Worm (Caenorhabditis elegans): Measurements from ENCODE around the gene ZK1086.2.

Gene ZK1086.2

ce11 chrX:13781445-13782073 lies 11.9 kb downstream of the ZK1086.2 start (continued):
- peak; percentile 39 for TF ChIP-seq xbp-1 (tag; optimal IDR thresholded peaks at IDR 0.05)
- TF ChIP-seq nhr-90 (tag; optimal IDR thresholded peaks at IDR 0.05; ENCODE audit: poor library complexity): peak; percentile 59
- peak; percentile 52 for TF ChIP-seq nhr-47 (tag; optimal IDR thresholded peaks at IDR 0.05)
- no peak for TF ChIP-seq mab-9 (GFP tag; IDR thresholded peaks at IDR 0.05)
- TF ChIP-seq skn-1 (tag; optimal IDR thresholded peaks at IDR 0.05): no peak
- no peak for TF ChIP-seq hlh-17 (GFP tag; optimal IDR thresholded peaks at IDR 0.05; ENCODE audit: borderline replicate concordance)
- TF ChIP-seq fos-1 (tag; optimal IDR thresholded peaks at IDR 0.05): no peak
- TF ChIP-seq nhr-84 (tag; optimal IDR thresholded peaks at IDR 0.05): no peak
- no peak for TF ChIP-seq lin-39 (tag; optimal IDR thresholded peaks at IDR 0.05)
- TF ChIP-seq swsn-7 (tag; optimal IDR thresholded peaks at IDR 0.05): peak; percentile 41
- no peak for TF ChIP-seq unc-98 (GFP tag; IDR thresholded peaks at IDR 0.05)
- peak; percentile 30 for TF ChIP-seq irx-1 (tag; optimal IDR thresholded peaks at IDR 0.05)
- peak in 1 of 2 experiments; percentile 13 for TF ChIP-seq lin-35 (GFP tag; optimal IDR thresholded peaks at IDR 0.05)
- TF ChIP-seq aly-2 (tag; optimal IDR thresholded peaks at IDR 0.05): no peak
- TF ChIP-seq elt-2 (tag; optimal IDR thresholded peaks at IDR 0.05): no peak

ce11 chrX:13775508-13775907 lies 17.9 kb downstream of the ZK1086.2 start:
- TF ChIP-seq nhr-85 (tag) (no peak), nhr-71 (tag; optimal IDR thresholded peaks at IDR 0.05) (peak; percentile 2), egl-27 (tag; optimal IDR thresholded peaks at IDR 0.05) (no peak), ceh-8 (GFP tag; optimal IDR thresholded peaks at IDR 0.05) (peak; percentile 73), lin-35 (GFP tag; optimal IDR thresholded peaks at IDR 0.05) (no peak), ceh-63 (GFP tag; optimal IDR thresholded peaks at IDR 0.05) (no peak), blmp-1 (tag; optimal IDR thresholded peaks at IDR 0.05) (peak; percentile 37)

DNA sequence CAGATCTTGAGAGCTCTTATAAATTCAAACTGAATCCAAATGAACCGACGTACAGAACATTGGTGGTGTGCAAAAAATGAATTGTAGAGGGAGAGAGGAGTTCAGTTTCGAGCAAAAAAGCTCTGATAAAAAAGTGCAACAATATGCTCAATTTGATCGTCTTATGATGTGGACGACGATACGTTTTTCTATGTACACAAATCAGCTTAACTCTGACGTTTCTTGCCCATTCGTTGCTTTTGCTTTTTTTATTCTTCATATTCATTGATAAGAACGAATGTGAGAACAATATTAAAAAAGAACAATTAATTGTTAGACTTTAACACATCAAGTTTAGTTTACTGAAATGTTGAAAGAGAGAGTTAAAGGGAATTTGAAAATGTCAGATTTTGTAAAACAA lies 19.3 kb downstream of the ZK1086.2 start:
- TF ChIP-seq fkh-4 (tag; optimal IDR thresholded peaks at IDR 0.05; ENCODE audit: borderline replicate concordance): no peak
- TF ChIP-seq lin-35 (GFP tag; optimal IDR thresholded peaks at IDR 0.05): peak in 1 of 2 experiments; percentile 5
- peak; percentile 45 for TF ChIP-seq elt-2 (tag; optimal IDR thresholded peaks at IDR 0.05)

ce11 chrX:13772734-13773133 lies 20.7 kb downstream of the ZK1086.2 start:
- TF ChIP-seq nhr-47 (tag; optimal IDR thresholded peaks at IDR 0.05): no peak
- no peak for TF ChIP-seq vab-15 (tag; optimal IDR thresholded peaks at IDR 0.05)
- peak in 1 of 2 experiments; percentile 14 for TF ChIP-seq lin-35 (GFP tag; optimal IDR thresholded peaks at IDR 0.05)
- TF ChIP-seq unc-130 (tag; optimal IDR thresholded peaks at IDR 0.05): no peak
- no peak for TF ChIP-seq lin-15B (tag; optimal IDR thresholded peaks at IDR 0.05)
- TF ChIP-seq C16A3.4 (tag; optimal IDR thresholded peaks at IDR 0.05): no peak
- no peak for TF ChIP-seq efl-1 (optimal IDR thresholded peaks at IDR 0.05)
- no peak for TF ChIP-seq efl-1 (GFP tag; optimal IDR thresholded peaks at IDR 0.05 in 1 of 2)
- no peak for TF ChIP-seq sptf-1 (tag; optimal IDR thresholded peaks at IDR 0.05)
- no peak for TF ChIP-seq lir-3 (tag; optimal IDR thresholded peaks at IDR 0.05; ENCODE audit: poor library complexity)
- TF ChIP-seq lin-14 (GFP tag; optimal IDR thresholded peaks at IDR 0.05): peak; percentile 28
- TF ChIP-seq aha-1 (tag; optimal IDR thresholded peaks at IDR 0.05): no peak
- peak; percentile 71 for TF ChIP-seq nhr-85 (tag)
- TF ChIP-seq nhr-19 (GFP tag; conservative IDR thresholded peaks at IDR 0.05): peak; percentile 29; the same call in 1 of the 2 replicates
- no peak for TF ChIP-seq pag-3 (tag; optimal IDR thresholded peaks at IDR 0.05; ENCODE audit: borderline replicate concordance, insufficient read depth)
- TF ChIP-seq nhr-90 (tag; optimal IDR thresholded peaks at IDR 0.05; ENCODE audit: poor library complexity): no peak
- TF ChIP-seq nhr-237 (tag; optimal IDR thresholded peaks at IDR 0.05): no peak
- peak; percentile 9 for TF ChIP-seq nhr-20 (tag; optimal IDR thresholded peaks at IDR 0.05)
- TF ChIP-seq elt-2 (tag; optimal IDR thresholded peaks at IDR 0.05): peak; percentile 77
- peak; percentile 7 for TF ChIP-seq nhr-71 (tag; optimal IDR thresholded peaks at IDR 0.05)

Data from whole organism, L1 larva.